Fruit fly (Drosophila melanogaster) whole organism, embryonic: ENCODE measurements around the gene Fur2.

Experiments used
- CG11504 ChIP-seq: fragments of 200-800 bp; sonication (Bioruptor generic); optimal IDR thresholded peaks from 3 replicates; lab custom pipeline; 2019; ENCODE audit warnings: missing biosample characterization, mild to moderate bottlenecking, missing genetic modification characterization, moderate library complexity
- CG15514 ChIP-seq: fragments of 200-800 bp; sonication (Bioruptor generic); optimal IDR thresholded peaks from 3 replicates; lab custom pipeline; 2017; ENCODE audit warnings: missing biosample characterization, missing genetic modification characterization, mild to moderate bottlenecking, moderate library complexity, missing genetic modification reagents
- CG1603 ChIP-seq: fragments of 200-800 bp; sonication (Bioruptor generic); optimal IDR thresholded peaks from 2 replicates; lab custom pipeline; 2019; ENCODE audit warnings: missing biosample characterization, mild to moderate bottlenecking, missing genetic modification characterization, moderate library complexity
- CG17802 ChIP-seq: fragments of 200-800 bp; sonication (Bioruptor generic); optimal IDR thresholded peaks from 2 replicates; lab custom pipeline; 2018; ENCODE audit warnings: missing biosample characterization, mild to moderate bottlenecking, missing genetic modification characterization, moderate library complexity
- CG18619 ChIP-seq: fragments of 200-800 bp; sonication (Bioruptor generic); optimal IDR thresholded peaks from 3 replicates; lab custom pipeline; 2017; ENCODE audit warnings: missing biosample characterization, mild to moderate bottlenecking, missing genetic modification characterization
- CG33213 ChIP-seq: fragments of 200-800 bp; sonication (Bioruptor generic); optimal IDR thresholded peaks from 3 replicates; lab custom pipeline; 2016; ENCODE audit warnings: missing biosample characterization, missing genetic modification characterization
- CG7987 ChIP-seq: fragments of 200-800 bp; sonication (Bioruptor generic); optimal IDR thresholded peaks from 2 replicates; lab custom pipeline; 2018; ENCODE audit warnings: missing biosample characterization, mild to moderate bottlenecking, missing genetic modification characterization, moderate library complexity
- CG8281 ChIP-seq: fragments of 200-800 bp; sonication (Bioruptor generic); optimal IDR thresholded peaks from 2 replicates; lab custom pipeline; 2018; ENCODE audit warnings: missing biosample characterization, mild to moderate bottlenecking, missing genetic modification characterization, moderate library complexity
- CTCF ChIP-seq: fragments of 200-800 bp; sonication (Bioruptor generic); optimal IDR thresholded peaks from 2 replicates; lab custom pipeline; 2017; ENCODE audit warnings: missing biosample characterization, mild to moderate bottlenecking, missing genetic modification characterization, moderate library complexity
- Hr3 ChIP-seq: fragments of 200-800 bp; sonication (Bioruptor generic); optimal IDR thresholded peaks from 3 replicates; lab custom pipeline; 2016; ENCODE audit warnings: missing biosample characterization, missing genetic modification characterization
- dmrt99B ChIP-seq: fragments of 200-800 bp; sonication (Bioruptor generic); optimal IDR thresholded peaks from 2 replicates; lab custom pipeline; 2018; ENCODE audit warnings: missing biosample characterization, mild to moderate bottlenecking, missing genetic modification characterization, moderate library complexity
- gcm ChIP-seq: fragments of 200-800 bp; sonication (Bioruptor generic); optimal IDR thresholded peaks from 2 replicates; lab custom pipeline; 2019; ENCODE audit warnings: missing biosample characterization, mild to moderate bottlenecking, missing genetic modification characterization, moderate library complexity
- h ChIP-seq: fragments of >200 bp; optimal IDR thresholded peaks from 2 replicates; lab custom pipeline; 2017
- knrl ChIP-seq: fragments of 200-800 bp; sonication (Bioruptor generic); IDR thresholded peaks from 3 replicates; pipeline ENCODE4 v1.3.6; 2022; ENCODE audit warnings: missing biosample characterization, missing genetic modification characterization; ENCODE audit not compliant: partially characterized antibody

dm6 chrX:16391397-16391796, 18.5 kb downstream of the Fur2 start, which contains the start of the genes TH1 and mei-41:
- TF ChIP-seq CG11504 (tag; lab: Kevin White, UChicago) (no peak), h (lab: Kevin White, UChicago) (no peak), CG18619 (peak; percentile 83), Hr3 (peak; percentile 88), dmrt99B (tag; lab: Kevin White, UChicago) (peak; percentile 93), knrl (GFP tag; lab: Robert Waterston, UW) (peak; percentile 70), gcm (GFP tag; lab: Kevin White, UChicago) (no peak), CG17802 (tag; lab: Kevin White, UChicago) (peak; percentile 92), CG7987 (peak; percentile 56), CG1603 (tag; lab: Kevin White, UChicago) (no peak), CG33213 (GFP tag; lab: Kevin White, UChicago) (no peak), CG8281 (tag; lab: Kevin White, UChicago) (no peak), CG15514 (GFP tag; lab: Kevin White, UChicago) (no peak), CTCF (GFP tag; lab: Kevin White, UChicago) (peak; percentile 6)
